Fruit fly (Drosophila melanogaster) whole organism: ENCODE data around the gene Pcyt1.

Experiments used
- pan ChIP-seq: fragments of >200 bp; optimal IDR thresholded peaks from 2 replicates; lab custom pipeline; 2017
- usp ChIP-seq: fragments of >200 bp; optimal IDR thresholded peaks from 2 replicates; lab custom pipeline; 2017; ENCODE audit warnings: missing biosample characterization, missing genetic modification characterization, mixed read lengths

- TF ChIP-seq usp (no peak), pan (lab: Kevin White, UChicago) (no peak)
Measured at dm6 chr3L:1548345-1548970, 2.6 kb downstream of the Pcyt1 start.
